Worm (Caenorhabditis elegans): Measurements from ENCODE around the gene C43D7.7.

The C43D7.7 gene

DNA sequence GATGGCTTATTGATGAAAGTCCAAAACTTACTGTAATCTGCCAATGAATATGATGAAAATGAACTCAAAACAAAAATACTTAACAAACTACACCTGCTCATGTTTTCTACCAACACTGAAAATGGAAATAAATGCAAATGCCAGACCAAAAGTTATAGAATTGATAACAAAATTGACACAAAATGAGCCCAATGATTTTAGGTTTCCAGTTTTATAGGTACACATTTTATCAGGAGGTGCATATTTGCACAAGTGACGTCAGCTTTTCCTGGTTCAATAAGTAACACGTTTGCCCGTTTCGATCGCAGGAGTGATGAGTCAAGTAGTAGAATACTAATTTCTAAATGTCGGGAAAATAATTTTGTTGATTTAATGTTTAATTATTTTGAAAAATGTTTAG is 22.6 kb downstream of the C43D7.7 start, which contains the start of gene F55C9.6:
TSS of gene F55C9.6 (minus strand) at position 101 of the 400 bp plus-strand sequence.
- TF ChIP-seq ceh-43 (GFP tag; optimal IDR thresholded peaks at IDR 0.05) (no peak), snpc-4 (tag; optimal IDR thresholded peaks at IDR 0.05) (no peak), zip-8 (tag; optimal IDR thresholded peaks at IDR 0.05) (no peak), ceh-39 (tag; optimal IDR thresholded peaks at IDR 0.05) (no peak), ztf-11 (tag; optimal IDR thresholded peaks at IDR 0.05) (no peak), mab-5 (tag; optimal IDR thresholded peaks at IDR 0.05) (no peak), sptf-1 (tag; optimal IDR thresholded peaks at IDR 0.05) (no peak), drap-1 (GFP tag; optimal IDR thresholded peaks at IDR 0.05) (no peak), elt-1 (tag; optimal IDR thresholded peaks at IDR 0.05; ENCODE audit: borderline replicate concordance, insufficient read depth) (no peak), unc-39 (tag; optimal IDR thresholded peaks at IDR 0.05) (no peak), nhr-2 (tag; optimal IDR thresholded peaks at IDR 0.05) (no peak), nhr-237 (tag; optimal IDR thresholded peaks at IDR 0.05) (no peak), ham-2 (GFP tag; optimal IDR thresholded peaks at IDR 0.05) (no peak), mls-2 (tag; optimal IDR thresholded peaks at IDR 0.05) (no peak), ceh-83 (GFP tag; optimal IDR thresholded peaks at IDR 0.05) (no peak), blmp-1 (tag; optimal IDR thresholded peaks at IDR 0.05) (no peak), nhr-76 (tag; optimal IDR thresholded peaks at IDR 0.05) (no peak), ces-1 (GFP tag; optimal IDR thresholded peaks at IDR 0.05) (no peak)

DNA sequence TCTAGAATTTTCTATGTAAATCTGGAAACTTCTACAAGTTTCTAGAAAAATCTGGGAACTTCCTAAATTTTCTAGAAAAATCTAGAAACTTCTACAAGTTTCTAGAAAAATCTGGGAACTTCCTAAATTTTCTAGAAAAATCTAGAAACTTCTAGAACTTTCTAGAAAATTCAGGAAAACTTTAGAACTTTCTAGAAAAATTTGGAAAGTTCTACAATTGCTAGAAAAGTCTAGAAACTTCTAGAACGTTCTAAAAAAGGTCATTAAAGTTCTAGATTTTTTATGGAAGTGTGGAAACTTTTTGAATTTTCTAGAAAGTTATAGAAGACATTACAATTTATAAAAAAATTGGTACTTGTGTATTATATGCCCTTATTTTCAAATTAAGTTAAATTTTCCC is 26.3 kb downstream of the C43D7.7 start, which contains the start of gene F55C9.5:
TSS of gene F55C9.5 (minus strand) at position 101 of the 400 bp plus-strand sequence.
- no peak for TF ChIP-seq nhr-28 (tag; optimal IDR thresholded peaks at IDR 0.05)
- TF ChIP-seq pha-4 (tag; optimal IDR thresholded peaks at IDR 0.05): no peak
- no peak for TF ChIP-seq nhr-237 (tag; optimal IDR thresholded peaks at IDR 0.05)
- TF ChIP-seq cnd-1 (tag; optimal IDR thresholded peaks at IDR 0.05): no peak
- TF ChIP-seq nhr-2 (tag; optimal IDR thresholded peaks at IDR 0.05): no peak
- TF ChIP-seq flh-1 (GFP tag; optimal IDR thresholded peaks at IDR 0.05): no peak
- TF ChIP-seq zip-8 (tag; optimal IDR thresholded peaks at IDR 0.05): no peak
- no peak for TF ChIP-seq ham-2 (GFP tag; optimal IDR thresholded peaks at IDR 0.05)
- no peak for TF ChIP-seq ceh-39 (tag; optimal IDR thresholded peaks at IDR 0.05)
- TF ChIP-seq elt-1 (tag; optimal IDR thresholded peaks at IDR 0.05; ENCODE audit: borderline replicate concordance, insufficient read depth): no peak
- TF ChIP-seq unc-39 (tag; optimal IDR thresholded peaks at IDR 0.05): no peak
- TF ChIP-seq unc-120 (tag; optimal IDR thresholded peaks at IDR 0.05; ENCODE audit: poor library complexity, severe bottlenecking): no peak
- no peak for TF ChIP-seq ceh-83 (GFP tag; optimal IDR thresholded peaks at IDR 0.05)
- TF ChIP-seq ces-1 (GFP tag; optimal IDR thresholded peaks at IDR 0.05): no peak
- no peak for TF ChIP-seq M03D4.4 (tag; optimal IDR thresholded peaks at IDR 0.05)
- no peak for TF ChIP-seq ztf-11 (tag; optimal IDR thresholded peaks at IDR 0.05)

DNA sequence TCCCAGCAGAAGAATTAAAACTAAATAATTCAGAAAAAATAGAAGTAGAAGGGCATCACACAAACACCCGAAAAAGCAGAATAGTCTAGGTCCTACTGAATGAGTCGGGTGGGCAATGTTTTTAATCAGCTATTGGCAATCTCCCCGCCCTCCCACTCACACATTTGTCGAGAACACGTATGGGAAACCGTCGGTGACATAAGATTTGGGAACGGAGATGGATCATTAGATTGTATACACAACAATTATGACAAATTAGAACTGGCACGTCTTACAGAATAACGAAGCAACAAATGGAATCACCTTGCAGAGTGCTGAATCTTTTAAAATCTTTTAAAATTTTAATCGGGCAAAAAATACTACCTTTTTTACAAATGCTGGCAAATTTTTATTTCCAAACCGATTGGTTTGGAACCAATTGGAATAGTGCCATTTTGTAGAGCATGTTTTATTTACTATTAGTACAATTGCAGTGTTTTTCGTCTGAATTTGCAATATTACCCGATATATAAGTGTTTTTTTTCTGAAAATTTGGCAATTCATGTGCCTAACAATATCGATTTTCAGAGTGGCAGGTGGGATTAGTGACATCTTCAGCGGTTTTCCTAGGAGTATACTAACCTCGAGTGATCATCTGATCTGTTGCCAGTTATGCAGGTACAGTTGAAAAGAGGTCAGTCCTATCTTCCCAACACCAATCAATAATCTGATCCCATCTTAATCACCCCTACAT is 31.1 kb downstream of the C43D7.7 start, which contains the start of the genes F55C9.3 and fbxb-57:
TSS of gene F55C9.3 (minus strand) at position 101 of the 733 bp plus-strand sequence.
TSS of gene fbxb-57 (plus strand) at position 683 of the 733 bp plus-strand sequence.
- TF ChIP-seq elt-1 (tag; optimal IDR thresholded peaks at IDR 0.05; ENCODE audit: borderline replicate concordance, insufficient read depth) (peak; percentile 69), M03D4.4 (tag; optimal IDR thresholded peaks at IDR 0.05) (no peak)

DNA sequence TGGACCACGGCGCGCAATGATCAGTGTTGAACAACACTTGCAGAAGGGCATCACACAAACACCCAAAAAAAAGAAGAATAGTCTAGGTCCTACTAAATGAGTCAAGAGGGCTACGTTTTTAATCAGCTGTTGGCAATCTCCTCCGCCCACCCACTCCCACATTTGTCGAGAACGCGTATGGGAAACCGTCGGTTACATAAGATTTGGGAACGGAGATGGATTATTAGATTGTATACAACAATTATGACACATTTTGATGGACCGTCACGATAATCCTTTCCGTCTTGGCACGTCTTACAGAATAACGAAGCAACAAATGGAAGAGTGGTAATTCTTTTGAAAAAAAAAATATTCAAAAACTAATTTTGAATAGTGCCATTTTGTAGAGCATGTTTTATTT is 33.4 kb downstream of the C43D7.7 start:
- TF ChIP-seq elt-1 (tag; optimal IDR thresholded peaks at IDR 0.05; ENCODE audit: borderline replicate concordance, insufficient read depth) (peak; percentile 91), nhr-2 (tag; optimal IDR thresholded peaks at IDR 0.05) (peak; percentile 1), ham-2 (GFP tag; optimal IDR thresholded peaks at IDR 0.05) (no peak)

DNA sequence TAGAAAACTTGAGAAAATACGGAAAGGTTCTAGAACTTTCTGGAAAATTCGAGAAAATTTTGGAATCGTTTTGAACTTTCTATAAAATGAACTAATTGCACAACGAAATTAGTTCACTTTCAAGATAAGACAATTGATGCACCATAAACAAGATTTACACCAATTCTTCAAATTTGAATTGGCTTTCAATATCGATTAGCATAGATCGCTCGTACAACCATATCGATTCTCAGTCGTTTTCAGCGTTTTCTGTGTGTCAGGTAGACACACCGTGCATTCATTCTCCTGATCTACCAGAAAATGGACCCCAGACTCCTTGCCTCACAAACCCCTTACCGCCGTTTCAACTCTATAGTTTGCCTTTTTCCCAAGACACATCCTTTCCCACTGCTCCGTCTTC is 37.0 kb downstream of the C43D7.7 start, which contains the start of gene fbxb-117:
TSS of gene fbxb-117 (plus strand) at position 301 of the 400 bp plus-strand sequence.
- no peak for TF ChIP-seq unc-120 (tag; optimal IDR thresholded peaks at IDR 0.05; ENCODE audit: poor library complexity, severe bottlenecking)
- TF ChIP-seq cnd-1 (tag; optimal IDR thresholded peaks at IDR 0.05): no peak
- no peak for TF ChIP-seq ham-2 (GFP tag; optimal IDR thresholded peaks at IDR 0.05)
- no peak for TF ChIP-seq sptf-1 (tag; optimal IDR thresholded peaks at IDR 0.05)
- no peak for TF ChIP-seq hlh-1 (tag; optimal IDR thresholded peaks at IDR 0.05)
- TF ChIP-seq nhr-76 (tag; optimal IDR thresholded peaks at IDR 0.05): no peak
- no peak for TF ChIP-seq lsy-2 (tag; optimal IDR thresholded peaks at IDR 0.05)
- TF ChIP-seq nhr-12 (tag; optimal IDR thresholded peaks at IDR 0.05): no peak
- TF ChIP-seq unc-39 (tag; optimal IDR thresholded peaks at IDR 0.05): no peak
- no peak for TF ChIP-seq ceh-43 (GFP tag; optimal IDR thresholded peaks at IDR 0.05)

DNA sequence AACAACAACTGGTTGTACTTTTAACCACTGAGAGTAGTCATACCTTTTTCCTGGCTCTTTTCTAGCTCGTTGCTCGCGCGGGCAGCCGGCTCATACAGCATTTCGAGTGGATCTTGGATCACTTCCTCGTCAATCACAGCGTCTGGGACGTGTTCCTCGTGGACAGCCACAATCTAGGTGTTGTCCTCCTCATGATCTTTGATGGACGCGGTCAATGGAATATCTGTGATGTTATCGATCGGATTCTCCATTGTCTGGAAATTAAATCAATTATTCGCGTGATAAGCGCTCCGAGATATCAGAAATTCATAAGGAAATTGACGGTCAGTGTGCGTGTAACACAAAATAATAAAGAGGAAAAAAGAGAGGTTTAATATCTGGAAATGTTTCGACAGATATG is 39.4 kb downstream of the C43D7.7 start, which contains the start of gene F21D9.8:
TSS of gene F21D9.8 (minus strand) at position 101 of the 400 bp plus-strand sequence.
- TF ChIP-seq nhr-237 (tag; optimal IDR thresholded peaks at IDR 0.05) (no peak), unc-62 (GFP tag; optimal IDR thresholded peaks at IDR 0.05) (no peak), mls-2 (tag; optimal IDR thresholded peaks at IDR 0.05) (no peak), ham-2 (GFP tag; optimal IDR thresholded peaks at IDR 0.05) (no peak), elt-1 (tag; optimal IDR thresholded peaks at IDR 0.05; ENCODE audit: borderline replicate concordance, insufficient read depth) (no peak), snpc-4 (tag; optimal IDR thresholded peaks at IDR 0.05) (no peak), pha-4 (tag; optimal IDR thresholded peaks at IDR 0.05) (no peak), sptf-1 (tag; optimal IDR thresholded peaks at IDR 0.05) (no peak), lin-13 (tag; optimal IDR thresholded peaks at IDR 0.05) (no peak)
